Fruit fly (Drosophila melanogaster) Kc167 (cell line): Measurements from ENCODE around the gene CG43082.

ENCODE experiments used
- Myc ChIP-seq: fragments of >200 bp; optimal IDR thresholded peaks from 2 replicates; lab custom pipeline; 2017; ENCODE audit warnings: missing external identifiers
- h ChIP-seq: fragments of >200 bp; optimal IDR thresholded peaks from 3 replicates; lab custom pipeline; 2018; ENCODE audit warnings: missing external identifiers
- psq ChIP-seq: fragments of >200 bp; optimal IDR thresholded peaks from 2 replicates; lab custom pipeline; 2017; ENCODE audit warnings: missing external identifiers

dm6 chr3L:15708158-15708557 is 46.5 kb downstream of the CG43082 start:
- no peak for TF ChIP-seq psq (lab: Kevin White, UChicago)
- TF ChIP-seq Myc (lab: Kevin White, UChicago), result no peak
- no peak for TF ChIP-seq h
